Worm (Caenorhabditis elegans) whole organism, L3 larva: ENCODE measurements around the gene pals-25.

Source experiments
- aly-2 ChIP-seq: fragments of 150-350 bp; optimal IDR thresholded peaks from 2 replicates; lab custom pipeline; 2014; ENCODE audit warnings: missing biosample characterization, missing genetic modification characterization
- ama-1 ChIP-seq: fragments of 150-350 bp; optimal IDR thresholded peaks from 2 replicates; lab custom pipeline; 2018
- daf-12 ChIP-seq: fragments of 150-350 bp; optimal IDR thresholded peaks from 2 replicates; lab custom pipeline; 2014; ENCODE audit warnings: missing biosample characterization, missing genetic modification reagents, missing genetic modification characterization
- elt-2 ChIP-seq: sonication (generic microtip); optimal IDR thresholded peaks from 2 replicates; lab custom pipeline; 2016; ENCODE audit warnings: missing genetic modification reagents, mild to moderate bottlenecking, missing genetic modification characterization, missing compliant biosample characterization
- elt-3 ChIP-seq, 3 experiments: fragments of 150-350 bp in 1 of 3; sonication (generic microtip) in 2 of 3; optimal IDR thresholded peaks; 2 replicates in 2 of 3; 4 replicates in 1 of 3; lab custom pipeline; 2014 to 2017; ENCODE audit warnings: missing biosample characterization in 3 of 3, missing genetic modification characterization in 3 of 3
- lin-15B ChIP-seq: fragments of 150-350 bp; optimal IDR thresholded peaks from 2 replicates; lab custom pipeline; 2014; ENCODE audit warnings: missing biosample characterization, missing genetic modification characterization
- lin-39 ChIP-seq: fragments of 150-350 bp; optimal IDR thresholded peaks from 2 replicates; lab custom pipeline; 2018; ENCODE audit warnings: missing biosample characterization, missing genetic modification reagents, missing genetic modification characterization
- nhr-67 ChIP-seq: fragments of 150-350 bp; optimal IDR thresholded peaks from 2 replicates; lab custom pipeline; 2014; ENCODE audit warnings: missing biosample characterization, missing genetic modification characterization
- nhr-77 ChIP-seq: fragments of 150-350 bp; optimal IDR thresholded peaks from 2 replicates; lab custom pipeline; 2014; ENCODE audit warnings: missing biosample characterization, missing genetic modification characterization
- pha-4 ChIP-seq: fragments of 150-350 bp; optimal IDR thresholded peaks from 2 replicates; lab custom pipeline; 2014; ENCODE audit warnings: missing biosample characterization, missing genetic modification reagents, missing genetic modification characterization
- skn-1 ChIP-seq: fragments of 150-350 bp; optimal IDR thresholded peaks from 2 replicates; lab custom pipeline; 2014; ENCODE audit warnings: missing biosample characterization, missing genetic modification characterization
- unc-62 ChIP-seq: fragments of 150-350 bp; sonication (generic microtip); optimal IDR thresholded peaks from 4 replicates; lab custom pipeline; 2014; ENCODE audit warnings: missing biosample characterization, missing genetic modification reagents, missing genetic modification characterization
- ztf-11 ChIP-seq: fragments of 150-350 bp; optimal IDR thresholded peaks from 2 replicates; lab custom pipeline; 2014; ENCODE audit warnings: missing biosample characterization, missing genetic modification characterization
- ztf-4 ChIP-seq: fragments of 150-350 bp; optimal IDR thresholded peaks from 2 replicates; lab custom pipeline; 2014; ENCODE audit warnings: missing biosample characterization, missing genetic modification characterization

- TF ChIP-seq pha-4 (tag; lab: Kevin White, UChicago) (no peak), unc-62 (no peak), elt-2 (tag; lab: Kevin White, UChicago) (peak; percentile 12), lin-39 (no peak), ama-1 (lab: Kevin White, UChicago) (no peak), nhr-77 (tag; lab: Kevin White, UChicago) (no peak), ztf-4 (tag; lab: Kevin White, UChicago) (no peak), elt-3 (tag; optimal IDR thresholded peaks at IDR 0.05; lab: Kevin White, UChicago) (no peak), aly-2 (tag; lab: Kevin White, UChicago) (no peak), lin-15B (no peak), ztf-11 (tag; lab: Kevin White, UChicago) (no peak), nhr-67 (tag; lab: Kevin White, UChicago) (no peak), skn-1 (tag; lab: Kevin White, UChicago) (no peak), daf-12 (tag; lab: Kevin White, UChicago) (no peak)
These were observed 38.1 kb upstream of the pals-25 start for ce11 chrIII:96196-96595.
